Fruit fly (Drosophila melanogaster): ENCODE data around the gene Saysd1.

Gene Saysd1

DNA sequence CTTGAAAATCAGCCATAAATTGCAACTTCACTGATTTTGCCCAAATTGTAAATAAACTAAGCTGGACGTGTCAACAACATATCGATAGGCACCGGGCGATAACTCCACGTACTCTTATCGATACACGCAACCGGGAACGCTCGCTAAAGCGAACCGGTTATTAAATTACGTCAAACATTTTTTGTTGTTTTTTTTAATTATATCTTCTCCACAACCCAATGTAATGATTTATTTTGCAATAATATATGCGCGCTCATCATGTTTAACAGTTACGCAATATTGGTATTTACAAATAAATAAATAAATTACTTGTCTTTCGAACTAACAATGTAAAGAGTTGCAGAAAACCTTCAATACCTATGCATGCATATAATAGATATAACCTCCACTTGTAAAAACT, at the start of gene Saysd1:
Gene Saysd1, minus strand, starts transcription at position 66 of the 400 bp plus-strand sequence.
- no peak for TF ChIP-seq CTCF (optimal IDR thresholded peaks at IDR 0.05)

DNA sequence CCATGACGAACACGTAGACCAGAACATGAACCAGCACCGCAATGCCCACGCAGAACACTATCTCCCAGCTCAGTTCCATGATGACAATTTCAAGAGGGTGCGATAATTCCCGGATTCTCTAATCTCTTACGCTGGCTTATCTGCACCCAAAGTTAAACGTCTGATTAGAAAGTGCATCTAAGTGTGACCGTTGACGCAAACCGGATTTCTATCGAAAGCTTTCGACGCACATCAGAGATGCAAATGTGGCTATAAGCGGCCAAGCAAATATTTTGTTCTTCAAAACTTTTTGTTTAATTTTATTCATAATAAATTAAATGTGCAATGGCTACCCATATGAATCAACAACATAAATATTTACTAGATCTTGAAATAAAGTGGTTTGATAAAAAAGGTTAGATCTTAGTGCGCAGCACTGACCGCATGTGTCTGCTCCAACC, 47.4 kb upstream of the Saysd1 start, which contains the start of the genes Kdsr and CG11858:
Gene Kdsr, minus strand, starts transcription at position 177 of the 440 bp plus-strand sequence.
Gene CG11858, plus strand, starts transcription at position 420 of the 440 bp plus-strand sequence.
- TF ChIP-seq CG8478 (optimal IDR thresholded peaks at IDR 0.05) (no peak), CTCF (optimal IDR thresholded peaks at IDR 0.05) (no peak)

DNA sequence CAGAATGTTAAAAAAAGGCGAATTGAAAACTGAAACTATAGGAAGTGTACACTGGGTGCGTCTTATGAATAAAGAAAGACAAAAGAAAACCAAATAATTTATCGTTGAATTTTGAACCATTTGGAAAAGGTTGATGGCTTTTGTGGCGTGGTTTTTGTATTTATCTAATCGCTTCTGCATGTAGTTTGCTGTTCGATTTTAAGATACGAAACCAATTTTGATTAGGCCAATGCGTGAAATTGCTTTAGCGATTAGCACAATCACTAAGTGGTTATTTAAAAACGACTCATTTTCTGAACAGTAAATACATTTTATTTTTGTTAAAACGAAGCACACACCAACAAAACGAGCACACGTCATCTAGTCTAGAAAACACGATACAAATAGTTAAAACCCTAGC, 45.7 kb upstream of the Saysd1 start:
- TF ChIP-seq CTCF (optimal IDR thresholded peaks at IDR 0.05) (no peak), CG8478 (optimal IDR thresholded peaks at IDR 0.05) (no peak)

DNA sequence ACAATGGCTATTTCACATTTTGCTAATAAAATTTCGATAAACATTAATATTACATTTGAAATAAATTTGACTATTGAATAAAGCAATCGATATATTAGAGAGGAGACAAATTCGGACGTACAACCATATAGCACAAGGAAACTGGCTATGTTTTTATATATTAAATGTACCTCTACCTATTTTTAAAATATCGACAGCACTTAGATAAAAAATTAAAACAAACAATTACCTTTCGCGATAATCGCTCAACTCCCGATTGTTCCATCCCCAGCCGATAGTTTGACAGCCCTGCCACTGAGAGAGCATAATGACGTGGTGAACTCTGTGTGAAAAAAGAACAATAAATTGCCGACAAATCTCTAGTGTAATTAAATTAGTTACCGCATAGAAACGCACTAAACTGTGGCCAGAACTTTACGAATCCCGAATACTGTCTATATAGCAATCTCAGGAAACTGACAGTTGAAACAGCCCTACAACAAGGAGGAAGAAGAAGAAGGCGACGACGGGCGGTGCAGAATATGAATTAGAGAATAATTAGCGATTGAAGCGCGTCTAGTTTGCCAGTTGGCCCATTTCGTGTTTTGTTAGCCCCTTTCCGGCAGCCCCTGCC, 43.7 kb upstream of the Saysd1 start, which contains the start of gene CG11857:
Gene CG11857, plus strand, starts transcription at position 271 of the 613 bp plus-strand sequence.
- TF ChIP-seq CTCF (optimal IDR thresholded peaks at IDR 0.05), result peak; percentile 7 to 17
- TF ChIP-seq CG8478 (optimal IDR thresholded peaks at IDR 0.05), result no peak

DNA sequence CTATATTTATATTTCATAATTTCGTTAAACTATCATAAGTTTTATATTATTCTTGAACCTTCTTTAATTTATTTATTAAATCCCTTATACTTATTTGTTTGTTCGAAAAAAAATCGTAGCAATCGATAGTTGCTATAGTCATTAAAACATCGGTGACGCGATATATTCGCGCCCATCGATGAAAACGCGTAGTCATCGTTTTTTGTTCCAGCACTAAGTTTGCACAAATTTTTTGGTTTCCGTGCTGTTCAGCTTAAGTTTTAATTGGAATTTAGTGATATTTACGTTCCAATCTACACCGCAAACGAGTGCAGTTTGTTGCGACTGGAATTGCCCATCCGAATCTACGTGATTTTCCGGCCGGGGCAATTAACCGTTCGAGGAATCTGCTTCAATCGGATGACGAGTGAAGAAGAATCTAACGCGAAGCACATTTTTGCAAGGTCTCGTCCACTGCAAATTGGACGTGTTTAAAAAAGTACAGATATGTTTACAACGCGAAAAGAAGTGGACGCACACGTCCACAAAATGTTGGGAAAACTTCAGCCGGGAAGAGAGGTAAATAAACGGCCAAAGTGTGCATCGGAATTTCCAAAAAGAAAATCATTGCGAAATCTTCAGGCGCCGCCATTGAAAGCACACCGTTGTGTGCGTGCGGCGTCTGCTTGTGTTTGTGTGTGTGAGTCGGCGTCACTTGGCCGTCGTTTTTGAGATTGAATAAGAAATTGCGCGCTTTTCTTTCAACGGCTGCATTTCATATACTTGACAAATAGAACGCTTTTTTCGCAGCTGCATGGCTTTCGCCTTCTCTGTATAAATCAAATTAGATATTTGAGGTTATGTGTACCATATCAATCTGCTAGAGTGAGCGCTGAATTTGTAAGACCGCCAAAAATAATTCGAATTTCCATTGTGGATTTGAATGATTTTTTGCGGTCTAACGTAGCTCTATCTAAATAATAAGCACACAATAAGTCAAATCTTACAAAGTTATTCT, 34.5 kb upstream of the Saysd1 start, which contains the start of gene Nup358:
Gene Nup358, plus strand, starts transcription at position 204 of the 997 bp plus-strand sequence.
- TF ChIP-seq CTCF (optimal IDR thresholded peaks at IDR 0.05) (peak; percentile 8 to 30), CG8478 (optimal IDR thresholded peaks at IDR 0.05) (no peak)

DNA sequence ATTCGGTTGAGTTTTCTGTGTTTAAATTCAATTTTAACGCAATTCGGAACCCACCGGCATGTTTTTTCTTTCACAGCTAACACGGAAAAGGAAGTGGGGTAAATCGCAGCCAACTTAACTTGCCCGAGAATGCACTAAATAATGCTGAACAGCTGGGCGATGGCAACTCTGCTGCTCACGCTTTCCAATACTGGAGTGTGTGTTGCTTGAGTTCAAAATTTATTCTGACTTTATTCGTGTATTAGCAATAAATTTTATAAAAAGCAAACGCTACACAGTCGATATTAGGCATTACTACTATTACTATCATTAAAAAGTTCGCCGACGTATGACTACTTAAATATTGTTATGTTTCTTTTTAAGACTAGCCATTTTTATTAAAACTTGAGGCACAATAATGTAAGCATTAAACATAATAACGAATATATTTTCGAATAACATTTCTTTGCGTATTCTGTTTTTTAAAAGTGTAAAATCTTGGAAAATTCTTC, 32.4 kb upstream of the Saysd1 start, which contains the start of the genes RpS27 and Nup37:
Gene RpS27, minus strand, starts transcription at position 136 of the 491 bp plus-strand sequence.
Gene Nup37, plus strand, starts transcription at position 280 of the 491 bp plus-strand sequence.
- peak in 1 of 2 experiments; percentile 31 for TF ChIP-seq CTCF (optimal IDR thresholded peaks at IDR 0.05)
- TF ChIP-seq CG8478 (optimal IDR thresholded peaks at IDR 0.05), result no peak

DNA sequence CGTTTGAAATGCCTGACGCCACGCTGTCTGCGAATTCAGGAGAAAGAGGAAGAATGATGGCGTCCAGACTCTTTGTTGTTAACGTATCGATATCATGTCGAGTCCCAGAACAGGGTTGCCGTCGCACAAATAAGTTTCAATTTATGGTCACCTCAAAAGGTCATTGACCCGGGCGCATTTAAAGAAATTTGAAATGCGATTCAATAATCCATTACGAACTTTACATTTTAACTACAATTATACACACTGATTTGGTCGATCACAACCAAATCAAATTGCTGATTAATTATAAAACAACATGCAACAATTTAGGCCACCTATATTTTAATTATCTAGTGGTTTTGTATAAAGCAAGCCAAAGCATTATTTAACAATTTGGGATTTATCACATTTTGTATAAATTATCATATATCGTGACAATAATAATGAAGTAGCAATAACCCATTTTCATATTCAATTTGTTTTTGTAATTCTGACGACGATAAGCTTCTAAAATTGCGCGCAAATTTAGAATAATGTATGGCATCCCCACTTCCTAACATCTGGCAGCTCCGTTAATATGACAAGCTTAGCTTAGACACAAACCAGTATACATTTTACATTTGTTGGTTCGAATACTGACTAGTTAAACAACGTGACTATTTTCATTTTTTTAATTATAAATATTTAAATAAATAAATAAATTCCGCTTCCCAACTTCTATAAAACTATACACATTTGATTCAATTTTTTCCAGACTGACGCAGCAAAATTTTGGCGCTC, 30.2 kb upstream of the Saysd1 start, which contains the start of gene bam:
Gene bam, minus strand, starts transcription at position 58 of the 762 bp plus-strand sequence.
- TF ChIP-seq CTCF (optimal IDR thresholded peaks at IDR 0.05) (peak; percentile 34 to 61), CG8478 (optimal IDR thresholded peaks at IDR 0.05) (no peak)

DNA sequence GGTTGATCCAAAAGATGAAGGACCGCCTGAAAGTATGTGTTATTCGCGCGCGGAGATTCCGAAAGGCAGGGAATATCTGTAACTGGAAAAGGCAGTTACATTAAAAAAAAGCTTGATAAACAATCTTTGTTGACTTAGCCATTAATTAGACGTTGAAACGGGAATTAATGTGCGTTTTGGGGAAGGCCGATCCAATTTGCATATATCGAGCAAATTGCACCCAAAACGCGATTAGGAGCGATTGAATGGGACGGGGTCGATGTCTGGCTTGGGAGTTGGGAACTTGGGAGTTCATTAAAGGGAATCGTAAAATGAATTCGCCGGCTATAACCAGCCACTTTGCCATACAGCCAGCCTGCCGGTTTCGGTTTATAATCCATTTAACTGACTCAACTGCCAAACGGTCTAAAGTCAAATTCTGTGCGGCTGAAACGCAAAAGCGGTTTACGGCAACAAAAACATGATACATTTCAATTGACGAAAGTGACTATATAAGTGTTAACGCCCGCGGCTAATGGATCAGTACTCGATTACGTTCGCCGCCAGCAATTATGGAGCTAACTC, 26.6 kb upstream of the Saysd1 start, which contains the start of gene CG11854:
Gene CG11854, plus strand, starts transcription at position 514 of the 564 bp plus-strand sequence.
- no peak for TF ChIP-seq CTCF (optimal IDR thresholded peaks at IDR 0.05)
- no peak for TF ChIP-seq CG8478 (optimal IDR thresholded peaks at IDR 0.05)

DNA sequence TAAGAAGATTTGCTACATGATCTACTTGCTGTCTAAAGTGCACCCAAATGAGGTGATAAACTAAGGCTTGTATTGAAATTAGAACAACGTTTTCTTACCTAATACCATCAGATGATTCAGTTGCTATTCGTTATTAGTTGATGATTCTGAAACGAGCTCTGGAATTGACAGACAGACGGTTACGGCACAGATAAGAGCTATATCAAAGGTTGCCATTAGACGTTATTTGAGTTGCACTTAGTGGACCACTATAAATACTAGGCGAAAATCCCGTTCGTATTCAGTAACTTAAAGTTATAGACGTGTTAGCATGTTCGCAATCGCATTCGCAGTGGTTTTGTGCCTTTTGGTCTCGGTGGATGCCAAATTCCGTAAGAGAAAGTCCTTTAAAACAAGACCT, 24.9 kb upstream of the Saysd1 start, which contains the start of gene to:
Gene to, plus strand, starts transcription at position 301 of the 400 bp plus-strand sequence.
- TF ChIP-seq CG8478 (optimal IDR thresholded peaks at IDR 0.05), result no peak
- TF ChIP-seq CTCF (optimal IDR thresholded peaks at IDR 0.05), result no peak

DNA sequence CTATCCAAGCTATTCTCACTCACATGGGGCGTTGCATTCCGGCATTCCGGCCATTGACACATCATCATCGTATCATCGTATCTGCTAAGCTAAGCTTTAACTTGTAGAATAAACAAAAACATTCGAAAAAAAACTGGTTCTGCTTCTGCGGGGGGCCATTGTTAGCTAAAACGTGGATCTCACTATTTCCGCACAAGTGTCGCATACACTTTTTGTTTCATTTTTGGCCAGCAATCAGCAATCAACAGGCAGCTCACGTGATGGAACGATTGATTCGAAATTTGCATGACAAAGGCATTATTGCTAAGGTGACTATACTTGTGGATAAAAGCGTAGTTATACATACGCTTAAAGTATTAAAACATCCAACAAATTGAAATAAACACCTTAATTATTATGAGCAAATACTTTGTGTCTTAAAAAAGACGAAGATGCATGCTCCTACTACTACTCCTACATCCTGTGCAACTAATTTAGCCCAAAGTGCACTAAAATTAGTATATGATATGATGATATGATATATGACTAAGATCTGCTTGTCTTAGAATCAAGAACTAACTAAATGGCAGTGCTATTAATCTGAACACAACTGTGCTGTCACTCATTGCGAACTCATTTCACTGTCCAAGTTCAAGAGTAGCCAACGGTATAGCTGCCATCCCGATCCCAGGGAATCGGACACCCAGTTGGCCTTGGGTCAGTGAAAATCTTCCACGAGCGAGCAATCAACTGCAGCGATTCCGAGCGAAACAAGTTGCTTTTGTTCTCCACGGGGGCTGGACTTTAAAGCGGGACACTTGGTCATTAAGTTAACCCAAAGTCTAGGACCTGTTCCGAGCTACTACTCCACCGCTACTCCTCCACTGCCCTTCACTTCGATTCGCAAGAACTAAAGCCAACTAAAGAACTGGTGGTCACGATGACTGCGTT, 24.0 kb upstream of the Saysd1 start:
- TF ChIP-seq CG8478 (optimal IDR thresholded peaks at IDR 0.05) (no peak), CTCF (optimal IDR thresholded peaks at IDR 0.05) (no peak)

DNA sequence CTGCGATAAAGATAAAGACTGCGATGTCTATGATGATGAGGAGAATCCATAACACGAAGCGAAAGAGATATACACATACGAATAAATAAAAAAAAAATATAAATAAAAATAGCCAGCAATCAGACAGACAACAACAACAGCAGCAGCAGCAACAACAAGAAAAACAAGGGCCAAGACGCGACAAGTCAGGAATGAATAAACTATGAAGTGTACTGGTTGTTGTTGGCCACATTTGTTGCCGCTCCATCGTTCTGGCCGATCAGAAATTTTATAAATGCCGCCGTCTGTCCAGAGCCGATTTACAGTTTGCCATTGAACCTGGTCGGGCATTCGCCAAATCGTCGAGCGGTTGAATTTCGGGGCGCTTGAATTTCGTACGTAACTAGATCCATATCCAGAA, 22.3 kb upstream of the Saysd1 start, which contains the start of gene Jhbp7:
Gene Jhbp7, plus strand, starts transcription at position 301 of the 400 bp plus-strand sequence.
- TF ChIP-seq CTCF (optimal IDR thresholded peaks at IDR 0.05), result no peak
- TF ChIP-seq CG8478 (optimal IDR thresholded peaks at IDR 0.05), result no peak

DNA sequence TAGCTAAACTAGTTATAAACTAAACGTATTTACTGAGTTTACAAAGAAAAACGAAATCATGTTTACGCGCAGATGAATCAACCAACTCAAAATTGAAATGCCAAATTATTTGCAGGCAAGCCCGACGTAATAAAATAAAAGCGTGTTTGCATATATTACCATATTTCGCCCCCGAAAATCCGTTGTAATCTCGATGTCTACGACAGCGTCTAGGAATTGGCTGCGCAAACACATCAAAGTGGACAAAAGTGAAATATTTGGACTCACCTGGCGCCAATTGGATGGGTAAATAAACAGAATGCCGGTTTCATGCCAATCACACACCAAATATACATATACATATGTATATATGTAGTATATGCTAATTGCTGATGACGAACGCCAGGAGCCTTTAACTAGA, 21.1 kb upstream of the Saysd1 start:
- TF ChIP-seq CTCF (optimal IDR thresholded peaks at IDR 0.05) (no peak), CG8478 (optimal IDR thresholded peaks at IDR 0.05) (no peak)

DNA sequence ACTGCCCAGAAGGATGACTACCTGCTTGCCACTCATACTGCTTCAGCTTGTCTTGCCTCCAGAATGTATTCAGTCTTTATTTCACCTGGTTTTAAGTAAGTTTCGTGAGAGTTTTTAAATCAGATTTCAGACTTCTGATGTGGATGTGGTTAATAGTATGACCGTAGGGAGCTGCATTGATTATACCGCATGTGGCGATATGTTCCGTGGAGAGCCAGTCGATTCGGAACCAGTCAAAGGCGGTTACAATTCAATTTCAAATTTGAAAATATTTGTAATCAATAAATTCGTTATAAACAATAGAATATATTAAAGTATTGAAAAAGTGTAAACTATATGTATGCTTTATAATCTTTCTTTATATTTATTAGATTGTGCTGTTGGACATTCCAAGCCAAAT, 20.4 kb upstream of the Saysd1 start, which contains the start of gene Sil1:
Gene Sil1, minus strand, starts transcription at position 168 of the 400 bp plus-strand sequence.
- TF ChIP-seq CTCF (optimal IDR thresholded peaks at IDR 0.05) (peak in 1 of 2 experiments; percentile 8), CG8478 (optimal IDR thresholded peaks at IDR 0.05) (no peak)

Measured in S2 (cell line).